Worm (Caenorhabditis elegans) whole organism, mixed stage, embryonic: ENCODE results near the gene C18D11.6.

Experiments used
- ceh-39 ChIP-seq: fragments of 150-350 bp; optimal IDR thresholded peaks from 2 replicates; lab custom pipeline; 2014; ENCODE audit warnings: missing biosample characterization, missing genetic modification characterization
- elt-1 ChIP-seq: sonication (generic microtip); optimal IDR thresholded peaks from 2 replicates; lab custom pipeline; 2017; ENCODE audit warnings: missing genetic modification characterization, mild to moderate bottlenecking, missing compliant biosample characterization, antibody characterized with exemption, moderate library complexity, borderline replicate concordance; ENCODE audit not compliant: insufficient read depth
- elt-3 ChIP-seq: fragments of 150-350 bp; optimal IDR thresholded peaks from 2 replicates; lab custom pipeline; 2014; ENCODE audit warnings: missing biosample characterization, missing genetic modification characterization
- lin-13 ChIP-seq: fragments of 150-350 bp; optimal IDR thresholded peaks from 2 replicates; lab custom pipeline; 2014; ENCODE audit warnings: missing biosample characterization, missing genetic modification characterization
- lsy-2 ChIP-seq: fragments of 150-350 bp; optimal IDR thresholded peaks from 2 replicates; lab custom pipeline; 2014; ENCODE audit warnings: missing biosample characterization, missing genetic modification characterization
- nhr-76 ChIP-seq: sonication (generic microtip); optimal IDR thresholded peaks from 2 replicates; lab custom pipeline; 2017; ENCODE audit warnings: missing biosample characterization, missing genetic modification characterization
- pha-4 ChIP-seq: fragments of 150-350 bp; optimal IDR thresholded peaks from 2 replicates; lab custom pipeline; 2018; ENCODE audit warnings: missing biosample characterization, missing genetic modification reagents, missing genetic modification characterization
- ztf-11 ChIP-seq: fragments of 150-350 bp; optimal IDR thresholded peaks from 2 replicates; lab custom pipeline; 2014; ENCODE audit warnings: missing biosample characterization, missing genetic modification characterization

ce11 chrIII:11781800-11782199 is 28.6 kb upstream of the C18D11.6 start, which contains the start of gene srd-74:
- no peak for TF ChIP-seq ztf-11 (tag; lab: Kevin White, UChicago)
- no peak for TF ChIP-seq lsy-2 (tag; lab: Kevin White, UChicago)
- TF ChIP-seq ceh-39 (tag; lab: Kevin White, UChicago): no peak
- no peak for TF ChIP-seq lin-13 (tag; lab: Kevin White, UChicago)
- TF ChIP-seq elt-3 (tag; lab: Kevin White, UChicago): no peak
- TF ChIP-seq elt-1 (tag; lab: Kevin White, UChicago): no peak
- no peak for TF ChIP-seq pha-4 (tag; lab: Kevin White, UChicago)
- TF ChIP-seq nhr-76 (tag; lab: Kevin White, UChicago): no peak
